Worm (Caenorhabditis elegans) whole organism, midembryonic: ENCODE results near the gene F16B4.2.

Experiments used
- T22C8.4 ChIP-seq: fragments of 200-800 bp; sonication (Bioruptor generic); IDR thresholded peaks from 2 replicates; pipeline ENCODE4 v1.3.6; 2022; ENCODE audit warnings: missing genetic modification characterization, missing compliant biosample characterization
- cog-1 ChIP-seq: sonication (generic microtip); optimal IDR thresholded peaks from 2 replicates; lab custom pipeline; 2016; ENCODE audit warnings: missing genetic modification characterization, missing compliant biosample characterization
- flt-1 ChIP-seq: fragments of 200-800 bp; sonication (Bioruptor generic); IDR thresholded peaks from 2 replicates; pipeline ENCODE4 v1.3.6; 2022; ENCODE audit warnings: missing genetic modification characterization, missing compliant biosample characterization
- klf-2 ChIP-seq: fragments of 200-800 bp; sonication (Bioruptor generic); conservative IDR thresholded peaks from 2 replicates; pipeline ENCODE4 v1.3.6; 2022; ENCODE audit warnings: missing genetic modification reagents, missing genetic modification characterization, missing compliant biosample characterization
- med-1 ChIP-seq: sonication (generic microtip); optimal IDR thresholded peaks from 2 replicates; lab custom pipeline; 2017; ENCODE audit warnings: missing genetic modification characterization, mild to moderate bottlenecking, missing compliant biosample characterization, antibody characterized with exemption, missing genetic modification reagents; ENCODE audit not compliant: insufficient read depth
- ref-1 ChIP-seq: fragments of 200-800 bp; sonication (Bioruptor generic); conservative IDR thresholded peaks from 2 replicates; pipeline ENCODE4 v1.3.6; 2022; ENCODE audit warnings: missing genetic modification reagents, missing genetic modification characterization, missing compliant biosample characterization
- tab-1 ChIP-seq: fragments of 200-800 bp; sonication (Bioruptor generic); IDR thresholded peaks from 2 replicates; pipeline ENCODE4 v1.3.6; 2022; ENCODE audit warnings: missing genetic modification characterization, missing compliant biosample characterization
- ztf-23 ChIP-seq: fragments of 200-800 bp; sonication (Bioruptor generic); IDR thresholded peaks from 2 replicates; pipeline ENCODE4 v1.3.6; 2022; ENCODE audit warnings: missing genetic modification reagents, missing genetic modification characterization, missing compliant biosample characterization
- ztf-29 ChIP-seq: fragments of 200-800 bp; sonication (Bioruptor generic); IDR thresholded peaks from 2 replicates; pipeline ENCODE4 v1.3.6; 2022; ENCODE audit warnings: missing genetic modification reagents, missing genetic modification characterization, missing compliant biosample characterization

F16B4.2 gene

DNA sequence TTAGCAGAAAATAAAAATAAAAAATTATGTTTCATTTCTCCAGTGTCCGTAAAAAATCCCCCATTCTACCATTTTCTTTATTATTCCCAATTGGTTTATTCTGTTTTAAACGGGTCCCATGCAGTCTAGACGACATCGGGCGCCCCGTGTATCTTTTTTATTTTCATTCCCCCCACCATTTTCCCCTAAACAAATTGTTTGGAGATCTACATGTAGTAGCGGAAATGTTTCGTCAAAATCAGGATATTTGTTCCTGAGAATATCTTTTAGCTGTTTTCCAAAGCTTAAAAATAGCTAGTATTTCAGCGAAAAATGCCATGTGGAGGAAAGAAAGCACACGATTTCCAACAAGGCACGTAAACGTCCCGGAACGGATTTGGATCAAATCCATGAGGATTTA lies 12.7 kb upstream of the F16B4.2 start, which contains the start of gene F16B4.5:
Gene F16B4.5, plus strand, starts transcription at position 301 of the 400 bp plus-strand sequence.
- TF ChIP-seq ztf-29 (GFP tag; lab: Robert Waterston, UW) (no peak), med-1 (GFP tag; lab: Kevin White, UChicago) (no peak), flt-1 (GFP tag; lab: Robert Waterston, UW) (no peak), tab-1 (GFP tag; lab: Robert Waterston, UW) (no peak), cog-1 (tag; lab: Kevin White, UChicago) (no peak), ztf-23 (GFP tag; lab: Robert Waterston, UW) (no peak), ref-1 (GFP tag; lab: Robert Waterston, UW) (no peak), T22C8.4 (GFP tag; lab: Robert Waterston, UW) (no peak), klf-2 (no peak)

- TF ChIP-seq ztf-23 (GFP tag; lab: Robert Waterston, UW) (no peak), ztf-29 (GFP tag; lab: Robert Waterston, UW) (no peak), klf-2 (no peak), tab-1 (GFP tag; lab: Robert Waterston, UW) (no peak), ref-1 (GFP tag; lab: Robert Waterston, UW) (no peak), flt-1 (GFP tag; lab: Robert Waterston, UW) (no peak), cog-1 (tag; lab: Kevin White, UChicago) (no peak), med-1 (GFP tag; lab: Kevin White, UChicago) (no peak), T22C8.4 (GFP tag; lab: Robert Waterston, UW) (no peak)
These were observed 6.9 kb upstream of the F16B4.2 start, which contains the start of gene F16B4.4 for ce11 chrV:1593799-1594420. TSS of gene F16B4.4 (plus strand) at chrV:1594019.

- no peak for TF ChIP-seq klf-2
These were observed 6.2 kb upstream of the F16B4.2 start for ce11 chrV:1594554-1595092.

ce11 chrV:1607790-1608189 lies 7.0 kb downstream of the F16B4.2 start, which contains the start of gene nhr-178:
TSS of gene nhr-178 (minus strand) at chrV:1607953.
- TF ChIP-seq med-1 (GFP tag; lab: Kevin White, UChicago) (no peak), T22C8.4 (GFP tag; lab: Robert Waterston, UW) (no peak), cog-1 (tag; lab: Kevin White, UChicago) (no peak), ztf-29 (GFP tag; lab: Robert Waterston, UW) (no peak), klf-2 (no peak), flt-1 (GFP tag; lab: Robert Waterston, UW) (no peak), ztf-23 (GFP tag; lab: Robert Waterston, UW) (no peak), ref-1 (GFP tag; lab: Robert Waterston, UW) (no peak), tab-1 (GFP tag; lab: Robert Waterston, UW) (no peak)

- TF ChIP-seq ztf-29 (GFP tag; lab: Robert Waterston, UW) (no peak), tab-1 (GFP tag; lab: Robert Waterston, UW) (no peak), klf-2 (no peak), cog-1 (tag; lab: Kevin White, UChicago) (no peak), flt-1 (GFP tag; lab: Robert Waterston, UW) (no peak), T22C8.4 (GFP tag; lab: Robert Waterston, UW) (no peak), ztf-23 (GFP tag; lab: Robert Waterston, UW) (no peak), ref-1 (GFP tag; lab: Robert Waterston, UW) (no peak), med-1 (GFP tag; lab: Kevin White, UChicago) (no peak)
These were observed 9.3 kb downstream of the F16B4.2 start, which contains the start of gene nhr-177 for ce11 chrV:1610097-1610496. TSS of gene nhr-177 (plus strand) at chrV:1610263.

DNA sequence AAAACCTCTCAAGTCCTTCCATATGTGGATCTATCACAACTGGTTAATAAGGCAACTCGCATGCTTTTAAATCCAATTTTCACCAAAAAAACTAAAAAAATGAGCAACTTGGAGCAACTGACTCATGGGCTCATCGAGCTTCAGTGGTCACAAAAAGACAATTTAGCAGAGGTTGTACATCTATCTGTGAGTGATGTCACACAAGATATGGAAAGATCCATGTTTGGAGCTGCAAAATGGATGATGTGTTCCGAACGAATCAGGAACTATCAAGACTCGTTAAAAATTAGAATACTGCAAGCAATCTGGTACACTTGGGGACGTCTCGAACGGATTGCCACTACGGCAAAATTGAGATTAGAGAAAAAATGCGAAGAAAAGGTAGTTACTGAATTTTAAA lies 10.7 kb downstream of the F16B4.2 start:
- no peak for TF ChIP-seq klf-2
- TF ChIP-seq ztf-23 (GFP tag; lab: Robert Waterston, UW), result no peak
- TF ChIP-seq ref-1 (GFP tag; lab: Robert Waterston, UW), result no peak
- TF ChIP-seq med-1 (GFP tag; lab: Kevin White, UChicago), result no peak
- TF ChIP-seq cog-1 (tag; lab: Kevin White, UChicago), result no peak
- TF ChIP-seq flt-1 (GFP tag; lab: Robert Waterston, UW), result no peak
- TF ChIP-seq T22C8.4 (GFP tag; lab: Robert Waterston, UW), result no peak
- TF ChIP-seq ztf-29 (GFP tag; lab: Robert Waterston, UW), result no peak
- TF ChIP-seq tab-1 (GFP tag; lab: Robert Waterston, UW), result no peak

DNA sequence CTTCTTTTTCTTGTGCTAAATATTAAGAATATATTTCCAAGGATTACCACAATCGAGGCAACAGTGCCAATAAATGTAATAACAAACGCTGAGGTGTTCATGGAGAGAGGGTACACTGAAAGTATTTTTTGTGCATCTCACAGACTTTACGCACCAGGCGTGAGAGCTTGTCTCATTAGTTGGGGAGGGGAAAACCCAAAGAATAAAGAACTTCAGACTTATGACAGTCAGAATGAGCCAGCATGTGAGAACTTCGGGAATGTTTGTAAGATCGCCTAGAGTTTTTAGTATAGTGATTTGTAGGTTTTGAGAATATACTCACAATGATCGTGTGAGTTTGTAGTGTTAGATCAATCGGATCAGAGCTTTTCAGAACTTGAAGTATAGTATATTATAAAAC lies 13.9 kb downstream of the F16B4.2 start, which contains the start of gene srbc-41:
Gene srbc-41, minus strand, starts transcription at position 101 of the 400 bp plus-strand sequence.
- TF ChIP-seq T22C8.4 (GFP tag; lab: Robert Waterston, UW) (no peak), med-1 (GFP tag; lab: Kevin White, UChicago) (no peak), ztf-23 (GFP tag; lab: Robert Waterston, UW) (no peak)

- TF ChIP-seq cog-1 (tag; lab: Kevin White, UChicago), result no peak
- no peak for TF ChIP-seq ztf-23 (GFP tag; lab: Robert Waterston, UW)
- no peak for TF ChIP-seq ref-1 (GFP tag; lab: Robert Waterston, UW)
- no peak for TF ChIP-seq ztf-29 (GFP tag; lab: Robert Waterston, UW)
- no peak for TF ChIP-seq flt-1 (GFP tag; lab: Robert Waterston, UW)
- TF ChIP-seq tab-1 (GFP tag; lab: Robert Waterston, UW), result no peak
- TF ChIP-seq T22C8.4 (GFP tag; lab: Robert Waterston, UW), result no peak
- no peak for TF ChIP-seq klf-2
- TF ChIP-seq med-1 (GFP tag; lab: Kevin White, UChicago), result no peak
These were observed 17.9 kb downstream of the F16B4.2 start, which contains the start of gene nhr-179 for ce11 chrV:1618760-1619159. TSS of gene nhr-179 (minus strand) at chrV:1618860.

DNA sequence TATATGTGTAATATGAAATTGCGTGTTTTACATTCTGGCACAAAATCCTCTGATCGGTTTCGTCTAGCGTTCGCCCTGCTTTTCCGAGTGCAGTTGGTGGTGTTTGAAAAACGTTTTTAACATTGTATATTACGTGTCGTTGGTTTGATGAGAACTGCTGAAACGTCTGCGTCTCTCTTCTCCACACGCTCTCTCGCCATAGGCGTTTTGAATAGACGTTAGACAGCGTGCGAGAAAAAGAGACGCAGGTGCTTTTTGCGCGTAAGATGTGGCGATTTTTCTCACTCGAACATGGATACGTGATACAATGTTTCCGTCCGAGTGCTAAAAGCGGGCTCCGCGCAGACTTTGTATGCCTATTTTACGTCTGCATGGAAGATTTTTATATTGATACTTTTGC lies 19.7 kb downstream of the F16B4.2 start:
- TF ChIP-seq ztf-29 (GFP tag; lab: Robert Waterston, UW) (no peak), T22C8.4 (GFP tag; lab: Robert Waterston, UW) (no peak), ref-1 (GFP tag; lab: Robert Waterston, UW) (no peak), tab-1 (GFP tag; lab: Robert Waterston, UW) (no peak), cog-1 (tag; lab: Kevin White, UChicago) (no peak), klf-2 (no peak), med-1 (GFP tag; lab: Kevin White, UChicago) (no peak), ztf-23 (GFP tag; lab: Robert Waterston, UW) (no peak), flt-1 (GFP tag; lab: Robert Waterston, UW) (no peak)
